Fruit fly (Drosophila melanogaster) S2 (cell line): ENCODE data around the gene CG31368.

Source experiments
- CG8478 ChIP-seq: fragments of >200 bp; optimal IDR thresholded peaks from 2 replicates; lab custom pipeline; 2018
- CTCF ChIP-seq, 2 experiments: fragments of >200 bp; optimal IDR thresholded peaks; 2 replicates each; lab custom pipeline; 2018

The CG31368 gene

DNA sequence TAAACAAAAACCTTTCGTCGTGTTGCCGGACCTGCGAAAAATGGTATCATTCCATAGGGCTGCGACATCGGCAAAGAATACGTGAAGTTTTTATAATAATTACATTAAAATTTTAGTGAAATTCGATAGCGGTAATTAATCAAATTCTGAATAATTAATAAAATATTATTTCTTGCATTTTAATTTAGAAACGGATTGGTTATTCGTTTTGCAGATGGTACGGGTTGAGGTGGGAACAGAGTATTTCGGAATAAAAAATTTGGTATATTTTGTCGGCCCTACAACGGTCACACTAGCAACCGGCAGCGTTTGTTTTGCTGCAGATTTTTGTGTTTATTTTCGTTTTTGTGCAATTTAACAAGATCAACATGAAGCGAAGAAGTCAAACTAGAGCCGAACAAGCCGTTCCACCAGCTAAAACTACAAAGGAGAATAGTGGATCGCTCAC lies at the start of gene CG31368, which contains the start of gene CG6962:
Gene CG31368 (plus strand): TSS at position 285 of the 448 bp plus-strand sequence.
Gene CG6962 (minus strand): TSS at position 29 of the 448 bp plus-strand sequence.
- no peak for TF ChIP-seq CG8478
- no peak for TF ChIP-seq CTCF (optimal IDR thresholded peaks at IDR 0.05; lab: Kevin White, UChicago)

DNA sequence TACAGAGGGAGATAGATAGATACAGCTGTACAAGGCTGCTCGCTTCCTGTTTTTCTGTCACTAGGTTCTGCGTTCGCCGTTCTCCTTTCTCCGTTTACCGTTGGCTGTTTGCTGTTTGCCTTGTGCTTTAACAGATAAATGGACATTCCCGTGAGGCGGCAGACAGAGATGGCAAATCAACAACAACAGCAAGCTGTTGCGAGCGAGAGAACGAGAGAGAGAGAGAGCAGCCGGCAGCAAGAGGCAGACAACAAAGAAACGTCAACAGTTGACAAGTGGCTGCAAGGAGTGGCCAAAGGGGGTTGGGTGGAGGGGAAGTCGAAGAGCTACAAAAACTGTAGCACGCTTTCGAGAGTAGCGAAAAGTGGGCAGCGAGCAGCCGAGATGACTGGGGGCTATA lies 49.2 kb upstream of the CG31368 start:
- TF ChIP-seq CG8478, result no peak
- no peak for TF ChIP-seq CTCF (optimal IDR thresholded peaks at IDR 0.05; lab: Kevin White, UChicago)

dm6 chr3R:11847379-11847778 lies 35.2 kb upstream of the CG31368 start:
- TF ChIP-seq CTCF (optimal IDR thresholded peaks at IDR 0.05; lab: Kevin White, UChicago) (no peak), CG8478 (no peak)

DNA sequence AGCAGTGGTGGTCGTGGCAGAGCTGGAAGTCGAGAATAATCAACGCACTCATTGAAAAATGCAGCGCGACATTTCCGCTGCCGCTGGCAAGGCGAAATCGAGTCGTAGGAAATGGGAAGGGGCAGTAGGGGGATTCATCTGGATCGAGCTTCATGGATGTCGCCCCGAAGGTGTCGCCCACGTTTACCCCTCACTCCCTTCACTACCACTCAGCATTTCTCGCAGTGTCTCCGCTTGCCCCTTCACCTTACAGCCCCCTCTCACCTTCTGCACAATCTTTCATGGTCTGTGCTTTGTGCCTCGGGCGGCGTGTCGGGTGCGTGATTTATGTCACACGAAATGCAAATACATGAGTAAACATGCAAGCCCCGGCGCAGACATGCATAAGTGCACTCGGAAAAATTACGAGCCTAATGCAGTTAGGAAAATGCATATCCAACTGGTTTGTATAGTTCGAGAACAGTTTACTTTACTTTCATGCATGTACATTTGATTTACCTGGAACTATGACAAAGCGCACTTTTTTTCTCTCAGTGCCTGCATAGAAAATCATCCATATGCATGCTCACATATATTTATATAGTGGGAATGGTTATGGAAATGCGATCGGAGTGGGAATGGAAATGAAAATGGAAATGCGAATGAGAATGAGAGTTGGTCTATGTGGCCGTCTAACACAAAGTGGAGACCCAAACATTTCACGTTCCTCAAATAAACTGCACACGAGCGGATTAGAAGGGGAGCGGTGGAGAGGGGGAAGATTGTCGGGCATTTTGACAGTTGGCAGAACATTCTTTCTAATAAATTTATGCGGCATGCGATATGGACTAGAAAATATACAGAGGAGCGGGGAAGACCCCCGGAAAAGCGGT lies 33.0 kb upstream of the CG31368 start:
- no peak for TF ChIP-seq CG8478
- no peak for TF ChIP-seq CTCF (optimal IDR thresholded peaks at IDR 0.05; lab: Kevin White, UChicago)

dm6 chr3R:11850917-11851897 lies 31.4 kb upstream of the CG31368 start:
- TF ChIP-seq CTCF (optimal IDR thresholded peaks at IDR 0.05; lab: Kevin White, UChicago), result no peak
- no peak for TF ChIP-seq CG8478

DNA sequence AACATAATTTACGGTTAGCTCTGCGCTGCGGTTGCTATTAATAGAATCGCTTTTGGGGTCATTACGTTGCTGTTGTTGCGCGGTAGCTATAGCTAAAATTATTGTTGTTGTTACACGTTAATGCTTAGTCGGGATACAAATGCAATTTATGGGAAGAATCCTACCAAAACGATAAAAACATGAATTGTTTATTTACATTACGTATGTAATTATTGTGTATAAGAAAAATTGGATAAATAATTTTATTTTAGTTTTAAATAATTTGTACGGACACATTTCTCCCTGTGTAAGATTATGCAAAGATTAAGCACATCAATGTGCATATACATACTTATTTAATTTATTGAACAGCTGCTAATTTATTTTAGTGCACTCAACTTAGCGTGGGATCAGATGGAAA lies 30.7 kb upstream of the CG31368 start:
- TF ChIP-seq CG8478 (no peak), CTCF (optimal IDR thresholded peaks at IDR 0.05; lab: Kevin White, UChicago) (no peak)

dm6 chr3R:11855156-11855555 lies 27.4 kb upstream of the CG31368 start:
- no peak for TF ChIP-seq CG8478

dm6 chr3R:11856295-11856694 lies 26.3 kb upstream of the CG31368 start:
- TF ChIP-seq CG8478, result no peak
- no peak for TF ChIP-seq CTCF (optimal IDR thresholded peaks at IDR 0.05; lab: Kevin White, UChicago)

- TF ChIP-seq CG8478 (no peak), CTCF (optimal IDR thresholded peaks at IDR 0.05; lab: Kevin White, UChicago) (no peak)
These were observed 23.5 kb upstream of the CG31368 start for dm6 chr3R:11859103-11859502.

dm6 chr3R:11859534-11860254 lies 22.9 kb upstream of the CG31368 start:
- TF ChIP-seq CTCF (optimal IDR thresholded peaks at IDR 0.05; lab: Kevin White, UChicago), result no peak
- no peak for TF ChIP-seq CG8478

DNA sequence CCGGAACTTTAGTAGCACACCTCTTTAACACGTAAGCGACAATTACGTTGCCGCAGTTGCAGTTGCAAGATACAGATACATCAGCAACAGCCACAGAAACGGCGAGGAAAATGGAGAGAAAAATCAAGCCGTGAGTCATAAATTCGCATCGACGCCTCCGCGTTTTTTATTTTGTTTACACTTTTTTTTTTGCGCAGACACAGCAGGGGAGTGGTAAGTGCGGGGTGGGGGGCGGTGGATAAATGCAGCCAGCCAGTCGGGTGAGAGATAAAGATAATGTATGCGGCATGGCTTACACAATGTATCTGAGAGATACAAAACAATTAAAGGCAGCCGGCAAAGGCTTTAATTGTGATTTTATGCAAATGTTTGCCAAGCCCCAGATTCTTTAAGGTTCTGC lies 17.5 kb upstream of the CG31368 start:
- no peak for TF ChIP-seq CTCF (optimal IDR thresholded peaks at IDR 0.05; lab: Kevin White, UChicago)

DNA sequence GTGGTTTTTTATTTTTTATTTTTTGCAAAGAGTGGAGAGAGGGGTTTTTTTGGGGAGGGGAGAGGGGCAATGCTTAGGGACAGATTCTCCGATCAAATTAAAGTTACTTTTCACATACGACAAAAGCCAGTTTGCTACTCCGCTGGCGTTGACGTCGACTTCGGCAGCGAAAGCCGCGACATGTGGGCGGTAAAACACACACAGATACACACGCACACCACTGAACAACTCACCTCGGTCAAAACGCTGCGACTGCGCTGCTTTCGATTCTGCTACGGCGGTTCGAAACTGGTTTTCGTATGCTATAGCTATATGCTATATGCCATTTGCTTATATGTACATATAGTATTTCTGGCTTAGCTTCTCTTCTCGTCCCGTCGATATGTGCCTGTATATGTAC lies 14.0 kb upstream of the CG31368 start:
- no peak for TF ChIP-seq CTCF (optimal IDR thresholded peaks at IDR 0.05; lab: Kevin White, UChicago)
- TF ChIP-seq CG8478, result no peak

DNA sequence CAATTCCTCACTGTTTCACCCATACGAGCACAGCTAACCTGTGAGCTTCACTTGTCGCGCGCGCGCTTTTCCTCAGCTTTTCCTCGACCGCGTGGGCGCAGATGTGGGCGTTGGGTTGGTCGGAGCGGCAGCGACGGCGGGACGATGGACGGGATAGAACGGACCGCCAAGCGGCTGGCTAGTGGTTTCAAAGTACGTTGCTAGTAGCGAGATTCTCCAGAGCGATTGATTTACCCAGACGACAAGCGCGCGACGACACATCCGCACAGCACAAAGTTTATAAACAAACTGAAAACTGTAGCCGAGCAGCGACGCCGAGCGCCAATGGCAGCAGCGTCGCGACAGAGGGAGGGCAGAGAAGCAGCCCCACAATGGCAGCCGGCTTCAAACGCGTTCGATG lies 13.4 kb upstream of the CG31368 start, which contains the start of gene CG6959:
Gene CG6959 (minus strand): TSS at position 292 of the 400 bp plus-strand sequence.
- no peak for TF ChIP-seq CG8478
- TF ChIP-seq CTCF (optimal IDR thresholded peaks at IDR 0.05; lab: Kevin White, UChicago), result no peak

DNA sequence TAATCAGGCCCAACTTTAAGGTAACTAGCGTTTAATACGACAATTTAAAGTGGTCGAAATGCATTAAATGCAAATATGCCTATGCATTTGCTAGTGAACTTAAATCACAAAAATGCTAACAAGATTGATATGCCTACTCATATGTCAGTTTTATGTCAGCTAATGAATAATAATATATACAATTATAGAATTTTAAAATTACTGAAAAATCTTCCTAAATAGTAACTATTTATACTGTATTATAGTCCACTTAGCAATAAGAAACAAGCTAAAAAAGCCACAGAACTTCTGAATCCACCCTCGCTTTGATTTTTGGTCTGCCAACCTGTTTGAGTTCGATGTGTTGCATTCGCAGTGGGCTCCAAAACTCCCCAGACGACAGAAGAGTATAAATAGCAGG lies 12.9 kb upstream of the CG31368 start:
- TF ChIP-seq CG8478 (no peak), CTCF (optimal IDR thresholded peaks at IDR 0.05; lab: Kevin White, UChicago) (no peak)

dm6 chr3R:11870135-11870534 lies 12.5 kb upstream of the CG31368 start:
- no peak for TF ChIP-seq CG8478
- no peak for TF ChIP-seq CTCF (optimal IDR thresholded peaks at IDR 0.05; lab: Kevin White, UChicago)
